Fruit fly (Drosophila melanogaster): ENCODE data around the gene Aos1.

Aos1 gene

dm6 chr3R:12382563-12382962 is 51.1 kb downstream of the Aos1 start, which contains the start of gene CG10035:
Gene CG10035 (minus strand): TSS chr3R:12382691.
- TF ChIP-seq CG17801 (GFP tag; optimal IDR thresholded peaks at IDR 0.05; ENCODE audit: partially characterized antibody), result no peak
